Fruit fly (Drosophila melanogaster) S2 (cell line): ENCODE measurements around the gene slp2.

Source experiments
- CG8478 ChIP-seq: fragments of >200 bp; optimal IDR thresholded peaks from 2 replicates; lab custom pipeline; 2018
- CTCF ChIP-seq, 2 experiments: fragments of >200 bp; optimal IDR thresholded peaks; 2 replicates each; lab custom pipeline; 2018

DNA sequence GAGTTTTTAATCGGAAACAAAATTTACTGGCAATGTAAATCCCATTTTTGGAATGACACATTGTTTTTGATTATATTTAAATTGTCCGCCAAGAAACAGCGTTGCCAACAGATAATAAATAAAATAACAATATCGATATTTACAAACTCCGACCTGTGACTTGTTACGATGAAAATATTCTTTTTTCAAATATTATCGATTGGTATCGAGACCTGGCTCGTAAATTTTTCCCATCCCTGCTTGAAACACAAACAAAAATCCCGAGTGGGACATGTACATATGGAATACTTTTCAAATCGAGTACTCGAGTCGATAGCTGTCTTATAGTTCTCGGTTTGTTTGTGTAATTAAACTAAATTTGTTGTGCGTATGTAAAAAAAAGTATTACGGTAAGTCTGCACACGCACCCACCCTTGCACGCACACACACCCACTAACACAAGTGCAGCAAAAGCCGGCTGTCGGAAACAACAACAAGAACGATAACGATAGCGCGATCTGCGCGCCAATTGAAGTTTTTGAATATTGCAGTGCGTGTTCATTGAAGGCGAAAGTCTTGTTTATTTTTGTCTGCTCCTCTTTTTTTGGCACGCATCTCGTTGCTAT, 25.9 kb downstream of the slp2 start, which contains the start of gene TTLL4B:
- TF ChIP-seq CG8478 (lab: Kevin White, UChicago) (no peak), CTCF (optimal IDR thresholded peaks at IDR 0.05; lab: Kevin White, UChicago) (no peak)
